Fruit fly (Drosophila melanogaster) whole organism, embryonic: ENCODE data around the gene CG32163.

Experiments
- Atf3 ChIP-seq: fragments of 200-800 bp; sonication (Bioruptor generic); optimal IDR thresholded peaks from 3 replicates; lab custom pipeline; 2016; ENCODE audit warnings: missing biosample characterization, missing genetic modification characterization
- Awh ChIP-seq: fragments of 200-800 bp; sonication (Bioruptor generic); IDR thresholded peaks from 2 replicates; pipeline ENCODE4, ENCODE4 v1.3.6; 2022; ENCODE audit warnings: missing biosample characterization, missing genetic modification characterization
- CG10431 ChIP-seq: fragments of 200-800 bp; sonication (Bioruptor generic); optimal IDR thresholded peaks from 3 replicates; lab custom pipeline; 2018; ENCODE audit warnings: missing biosample characterization, mild to moderate bottlenecking, missing genetic modification characterization
- CG10565 ChIP-seq: fragments of 200-800 bp; sonication (Bioruptor generic); optimal IDR thresholded peaks from 3 replicates; lab custom pipeline; 2016; ENCODE audit warnings: missing biosample characterization, mild to moderate bottlenecking, missing genetic modification characterization
- CG11247 ChIP-seq: fragments of 200-800 bp; sonication (Bioruptor generic); IDR thresholded peaks from 2 replicates; pipeline ENCODE4 v1.3.6; 2022; ENCODE audit warnings: missing biosample characterization, missing genetic modification characterization
- CG12236 ChIP-seq: fragments of 200-800 bp; sonication (Bioruptor generic); optimal IDR thresholded peaks from 2 replicates; lab custom pipeline; 2016; ENCODE audit warnings: missing biosample characterization, missing genetic modification characterization
- CG12299 ChIP-seq: fragments of 200-800 bp; sonication (Bioruptor generic); optimal IDR thresholded peaks from 2 replicates; lab custom pipeline; 2018; ENCODE audit warnings: missing biosample characterization, mild to moderate bottlenecking, missing genetic modification characterization
- CG12391 ChIP-seq: fragments of 200-800 bp; sonication (Bioruptor generic); optimal IDR thresholded peaks from 3 replicates; lab custom pipeline; 2018; ENCODE audit warnings: missing biosample characterization, mild to moderate bottlenecking, missing genetic modification characterization, moderate library complexity
- CG14014 ChIP-seq: fragments of 200-800 bp; sonication (Bioruptor generic); IDR thresholded peaks from 2 replicates; pipeline ENCODE4 v1.3.6; 2022; ENCODE audit warnings: missing biosample characterization, missing genetic modification characterization
- CG15073 ChIP-seq: fragments of 200-800 bp; sonication (Bioruptor generic); optimal IDR thresholded peaks from 2 replicates; lab custom pipeline; 2016; ENCODE audit warnings: missing biosample characterization, missing genetic modification characterization
- CG15601 ChIP-seq: fragments of 200-800 bp; sonication (Bioruptor generic); optimal IDR thresholded peaks from 3 replicates; lab custom pipeline; 2019; ENCODE audit warnings: missing biosample characterization, mild to moderate bottlenecking, missing genetic modification characterization, moderate library complexity
- CG16815 ChIP-seq: fragments of 200-800 bp; sonication (Bioruptor generic); optimal IDR thresholded peaks from 3 replicates; lab custom pipeline; 2017; ENCODE audit warnings: missing biosample characterization, mild to moderate bottlenecking, missing genetic modification characterization
- CG17359 ChIP-seq: fragments of 200-800 bp; sonication (Bioruptor generic); optimal IDR thresholded peaks from 3 replicates; lab custom pipeline; 2018; ENCODE audit warnings: missing biosample characterization, mild to moderate bottlenecking, missing genetic modification characterization, moderate library complexity
- CG17829 ChIP-seq: fragments of 200-800 bp; optimal IDR thresholded peaks from 2 replicates; lab custom pipeline; 2019; ENCODE audit warnings: missing biosample characterization, mild to moderate bottlenecking, missing genetic modification characterization, moderate library complexity
- CG2120 ChIP-seq: fragments of 200-800 bp; sonication (Bioruptor generic); optimal IDR thresholded peaks from 3 replicates; lab custom pipeline; 2016; ENCODE audit warnings: missing biosample characterization, missing genetic modification characterization
- CG30020 ChIP-seq: fragments of 200-800 bp; optimal IDR thresholded peaks from 2 replicates; lab custom pipeline; 2019; ENCODE audit warnings: missing biosample characterization, mild to moderate bottlenecking, missing genetic modification characterization, moderate library complexity
- CG31224 ChIP-seq: fragments of 200-800 bp; sonication (Bioruptor generic); IDR thresholded peaks from 2 replicates; pipeline ENCODE4 v1.3.6; 2022; ENCODE audit warnings: missing biosample characterization, missing genetic modification characterization
- CG31441 ChIP-seq: fragments of 200-800 bp; sonication (Bioruptor generic); IDR thresholded peaks from 2 replicates; pipeline ENCODE4 v1.3.6; 2022; ENCODE audit warnings: missing biosample characterization, missing genetic modification characterization
- CG32532 ChIP-seq: fragments of 200-800 bp; sonication (Bioruptor generic); IDR thresholded peaks from 2 replicates; pipeline ENCODE4 v1.3.6; 2022; ENCODE audit warnings: missing biosample characterization, missing genetic modification characterization
- CG34224 ChIP-seq: fragments of 200-800 bp; sonication (Bioruptor generic); IDR thresholded peaks from 3 replicates; pipeline ENCODE4 v1.3.6; 2022; ENCODE audit warnings: missing biosample characterization, missing genetic modification characterization; ENCODE audit not compliant: partially characterized antibody
- CG7372 ChIP-seq: fragments of 200-800 bp; sonication (Bioruptor generic); IDR thresholded peaks from 2 replicates; pipeline ENCODE4 v1.3.6; 2022; ENCODE audit warnings: missing biosample characterization, missing genetic modification characterization
- CG7786 ChIP-seq: fragments of 200-800 bp; sonication (Bioruptor generic); optimal IDR thresholded peaks from 2 replicates; lab custom pipeline; 2016; ENCODE audit warnings: missing biosample characterization, missing genetic modification characterization
- CG7987 ChIP-seq: fragments of 200-800 bp; sonication (Bioruptor generic); optimal IDR thresholded peaks from 2 replicates; lab custom pipeline; 2018; ENCODE audit warnings: missing biosample characterization, mild to moderate bottlenecking, missing genetic modification characterization, moderate library complexity
- CG9437 ChIP-seq: fragments of 200-800 bp; sonication (Bioruptor generic); optimal IDR thresholded peaks from 2 replicates; lab custom pipeline; 2018; ENCODE audit warnings: missing biosample characterization, mild to moderate bottlenecking, missing genetic modification characterization
- CG9817 ChIP-seq: fragments of 200-800 bp; sonication (Bioruptor generic); optimal IDR thresholded peaks from 2 replicates; lab custom pipeline; 2018; ENCODE audit warnings: missing biosample characterization, mild to moderate bottlenecking, missing genetic modification characterization, moderate library complexity
- CrebB ChIP-seq: fragments of 200-800 bp; sonication (Bioruptor generic); optimal IDR thresholded peaks from 3 replicates; lab custom pipeline; 2018; ENCODE audit warnings: missing biosample characterization, mild to moderate bottlenecking, missing genetic modification characterization
- D19A ChIP-seq: fragments of 200-800 bp; optimal IDR thresholded peaks from 3 replicates; lab custom pipeline; 2019; ENCODE audit warnings: missing biosample characterization, mild to moderate bottlenecking, missing genetic modification characterization, moderate library complexity
- Dfd ChIP-seq, 2 experiments: fragments of >200 bp; optimal IDR thresholded peaks; 2 replicates each; lab custom pipeline; 2017; ENCODE audit warnings: missing biosample characterization in 2 of 2, missing genetic modification characterization in 2 of 2
- Dip3 ChIP-seq: fragments of 200-800 bp; sonication (Bioruptor generic); optimal IDR thresholded peaks from 3 replicates; lab custom pipeline; 2016; ENCODE audit warnings: missing biosample characterization, missing genetic modification characterization
- ERR ChIP-seq: fragments of 200-800 bp; sonication (Bioruptor generic); optimal IDR thresholded peaks from 2 replicates; lab custom pipeline; 2016; ENCODE audit warnings: missing biosample characterization, missing genetic modification characterization
- Ets65A ChIP-seq: fragments of 200-800 bp; sonication (Bioruptor generic); peaks from one replicate; lab custom pipeline; 2016; ENCODE audit warnings: missing biosample characterization, missing genetic modification characterization
- GATAe ChIP-seq: fragments of 200-800 bp; sonication (Bioruptor generic); conservative IDR thresholded peaks from 2 replicates; pipeline ENCODE4 v1.3.6; 2022; ENCODE audit warnings: missing biosample characterization, missing genetic modification characterization
- HLH4C ChIP-seq: fragments of 200-800 bp; sonication (Bioruptor generic); IDR thresholded peaks from 3 replicates; pipeline ENCODE4 v1.3.6; 2022; ENCODE audit warnings: missing biosample characterization, missing genetic modification characterization; ENCODE audit not compliant: partially characterized antibody
- Hr39 ChIP-seq: fragments of >200 bp; optimal IDR thresholded peaks from 2 replicates; lab custom pipeline; 2017
- Meics ChIP-seq: fragments of 200-800 bp; sonication (Bioruptor generic); optimal IDR thresholded peaks from 2 replicates; lab custom pipeline; 2017; ENCODE audit warnings: missing biosample characterization, mild to moderate bottlenecking, missing genetic modification characterization
- NFAT ChIP-seq: fragments of 200-800 bp; sonication (Bioruptor generic); IDR thresholded peaks from 2 replicates; pipeline ENCODE4 v1.3.6; 2022; ENCODE audit warnings: missing biosample characterization, missing genetic modification characterization
- Rfx ChIP-seq: fragments of 200-800 bp; sonication (Bioruptor generic); IDR thresholded peaks from 2 replicates; pipeline ENCODE4 v1.3.6; 2022; ENCODE audit warnings: missing biosample characterization, missing genetic modification characterization
- Rx ChIP-seq: fragments of 200-800 bp; sonication (Bioruptor generic); IDR thresholded peaks from 2 replicates; pipeline ENCODE4 v1.3.6; 2022; ENCODE audit warnings: missing biosample characterization, missing genetic modification characterization
- Xbp1 ChIP-seq: fragments of 200-800 bp; sonication (Bioruptor generic); optimal IDR thresholded peaks from 3 replicates; lab custom pipeline; 2016; ENCODE audit warnings: missing biosample characterization, mild to moderate bottlenecking, missing genetic modification characterization
- ac ChIP-seq: fragments of 200-800 bp; sonication (Bioruptor generic); optimal IDR thresholded peaks from 3 replicates; lab custom pipeline; 2017; ENCODE audit warnings: missing biosample characterization, mild to moderate bottlenecking, missing genetic modification characterization
- bcd ChIP-seq: fragments of 200-800 bp; sonication (Bioruptor generic); optimal IDR thresholded peaks from 2 replicates; lab custom pipeline; 2017; ENCODE audit warnings: missing biosample characterization, mild to moderate bottlenecking, missing genetic modification characterization
- dan ChIP-seq: fragments of 200-800 bp; sonication (Bioruptor generic); IDR thresholded peaks from 2 replicates; pipeline ENCODE4 v1.3.6; 2022; ENCODE audit warnings: missing biosample characterization, missing genetic modification characterization
- her ChIP-seq: fragments of 200-800 bp; sonication (Bioruptor generic); optimal IDR thresholded peaks from 2 replicates; lab custom pipeline; 2016; ENCODE audit warnings: missing biosample characterization, missing genetic modification characterization
- ind ChIP-seq: fragments of 200-800 bp; sonication (Bioruptor generic); optimal IDR thresholded peaks from 3 replicates; lab custom pipeline; 2016; ENCODE audit warnings: missing biosample characterization, missing genetic modification characterization
- lilli ChIP-seq: fragments of 200-800 bp; sonication (Bioruptor generic); optimal IDR thresholded peaks from 3 replicates; lab custom pipeline; 2016; ENCODE audit warnings: missing biosample characterization, missing genetic modification characterization
- mam ChIP-seq: fragments of 200-800 bp; sonication (Bioruptor generic); optimal IDR thresholded peaks from 3 replicates; lab custom pipeline; 2016; ENCODE audit warnings: missing biosample characterization, missing genetic modification characterization
- nerfin-1 ChIP-seq: fragments of 200-800 bp; sonication (Bioruptor generic); optimal IDR thresholded peaks from 3 replicates; lab custom pipeline; 2019; ENCODE audit warnings: missing biosample characterization, mild to moderate bottlenecking, missing genetic modification characterization, moderate library complexity
- pros ChIP-seq: fragments of 200-800 bp; sonication (Bioruptor generic); optimal IDR thresholded peaks from 3 replicates; lab custom pipeline; 2019; ENCODE audit warnings: missing biosample characterization, mild to moderate bottlenecking, missing genetic modification characterization, moderate library complexity
- ranshi ChIP-seq: fragments of 200-800 bp; sonication (Bioruptor generic); IDR thresholded peaks from 2 replicates; pipeline ENCODE4 v1.3.6; 2022; ENCODE audit warnings: missing biosample characterization, missing genetic modification characterization
- seq ChIP-seq: fragments of 200-800 bp; sonication (Bioruptor generic); IDR thresholded peaks from 2 replicates; pipeline ENCODE4 v1.3.6; 2022; ENCODE audit warnings: missing biosample characterization, missing genetic modification characterization
- tna ChIP-seq: fragments of 200-800 bp; sonication (Bioruptor generic); IDR thresholded peaks from 2 replicates; pipeline ENCODE4 v1.3.6; 2022; ENCODE audit warnings: missing biosample characterization, missing genetic modification characterization; ENCODE audit not compliant: partially characterized antibody
- wor ChIP-seq: fragments of 200-800 bp; sonication (Bioruptor generic); IDR thresholded peaks from 2 replicates; pipeline ENCODE4 v1.3.6; 2022; ENCODE audit warnings: missing biosample characterization, missing genetic modification characterization

CG32163 gene

DNA sequence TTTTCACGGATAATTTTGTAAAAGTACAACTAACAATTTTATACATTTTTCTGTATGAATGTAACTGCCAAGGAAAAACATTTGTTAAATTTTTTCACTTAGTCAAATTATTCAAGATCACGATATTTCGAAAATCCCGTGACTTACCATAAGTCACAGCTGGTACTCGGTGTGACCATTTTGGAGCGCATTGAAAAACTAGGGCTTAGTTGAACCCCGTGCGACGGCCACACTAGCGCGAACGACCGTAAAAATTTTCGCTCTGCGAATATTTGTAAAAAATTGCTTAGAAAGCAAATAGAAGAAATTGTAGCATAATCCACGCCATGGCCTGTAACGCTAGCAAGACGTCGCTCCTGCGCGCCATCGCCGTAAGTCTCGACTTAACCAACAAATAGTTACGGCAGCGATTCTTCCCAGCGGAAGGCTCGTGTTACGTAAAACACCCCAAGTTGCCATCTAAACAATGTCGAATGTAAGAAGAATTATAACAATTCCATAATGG is 2.8 kb upstream of the CG32163 start, which contains the start of gene UQCR-C2 (continued):
- TF ChIP-seq CG12236 (GFP tag; lab: Kevin White, UChicago) (no peak), dan (no peak), CG30020 (tag; lab: Kevin White, UChicago) (peak; percentile 47), lilli (peak; percentile 19), CG9817 (tag; lab: Kevin White, UChicago) (no peak), pros (GFP tag; lab: Kevin White, UChicago) (no peak), Hr39 (no peak), CG32532 (GFP tag; lab: Robert Waterston, UW) (peak; percentile 16; the same call in 1 of the 2 replicates), CG12299 (tag; lab: Kevin White, UChicago) (no peak), tna (no peak), Awh (GFP tag; lab: Robert Waterston, UW) (no peak), ERR (GFP tag; lab: Kevin White, UChicago) (no peak), nerfin-1 (tag; lab: Kevin White, UChicago) (peak; percentile 20), CG31441 (GFP tag; lab: Robert Waterston, UW) (peak; percentile 96), CG16815 (GFP tag; lab: Kevin White, UChicago) (no peak), seq (GFP tag; lab: Robert Waterston, UW) (no peak), GATAe (no peak), CG9437 (GFP tag; lab: Kevin White, UChicago) (peak; percentile 84), Dip3 (GFP tag; lab: Kevin White, UChicago) (no peak), Xbp1 (GFP tag; lab: Kevin White, UChicago) (peak; percentile 2), CG10565 (GFP tag; lab: Kevin White, UChicago) (no peak), CG7372 (GFP tag; lab: Robert Waterston, UW) (no peak), CG34224 (GFP tag; lab: Robert Waterston, UW) (no peak; the same call in 2 of the 3 replicates), Meics (GFP tag; lab: Kevin White, UChicago) (no peak), D19A (tag; lab: Kevin White, UChicago) (no peak), wor (no peak), her (GFP tag; lab: Kevin White, UChicago) (peak; percentile 52), CrebB (tag; lab: Kevin White, UChicago) (no peak), Dfd (GFP tag; optimal IDR thresholded peaks at IDR 0.05; lab: Kevin White, UChicago) (no peak), CG10431 (GFP tag; lab: Kevin White, UChicago) (no peak), Rfx (GFP tag; lab: Robert Waterston, UW) (peak; percentile 49), CG17359 (tag; lab: Kevin White, UChicago) (no peak), CG7786 (GFP tag; lab: Kevin White, UChicago) (no peak), CG17829 (tag; lab: Kevin White, UChicago) (peak; percentile 60), ind (GFP tag; lab: Kevin White, UChicago) (no peak), CG2120 (GFP tag; lab: Kevin White, UChicago) (peak; percentile 28), ac (GFP tag; lab: Kevin White, UChicago) (no peak), Rx (no peak), NFAT (no peak), CG31224 (GFP tag; lab: Robert Waterston, UW) (no peak), CG15601 (tag; lab: Kevin White, UChicago) (peak; percentile 14), CG11247 (no peak), CG15073 (no peak), Atf3 (GFP tag; lab: Kevin White, UChicago) (no peak), CG7987 (GFP tag; lab: Kevin White, UChicago) (no peak), ranshi (no peak), Ets65A (GFP tag; lab: Kevin White, UChicago) (peak; percentile 87), CG12391 (peak; percentile 35), HLH4C (GFP tag; lab: Robert Waterston, UW) (no peak), bcd (GFP tag; lab: Kevin White, UChicago) (no peak), mam (GFP tag; lab: Kevin White, UChicago) (no peak), CG14014 (GFP tag; lab: Robert Waterston, UW) (peak; percentile 19; the same call in 1 of the 2 replicates)
